Worm (Caenorhabditis elegans): ENCODE results near the gene R155.3.

DNA sequence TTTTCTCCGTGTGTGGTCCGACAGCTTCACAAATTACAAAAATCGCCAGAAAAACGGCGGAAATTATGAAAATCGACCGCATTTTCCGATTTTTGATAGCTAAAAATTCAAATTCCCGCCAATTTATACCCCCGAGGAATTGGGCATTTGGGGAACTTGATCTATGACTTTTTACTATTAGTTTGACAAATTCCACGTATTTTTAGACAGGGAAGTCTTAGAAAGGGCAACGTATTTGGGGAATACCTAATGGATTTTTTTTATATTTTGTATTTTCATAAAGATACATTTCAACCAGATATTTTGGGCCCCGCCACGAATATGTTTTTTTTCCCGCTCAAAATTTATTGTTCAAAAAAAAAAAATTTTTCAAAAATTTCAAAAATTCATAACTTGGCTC lies 8.3 kb upstream of the R155.3 start, which contains the start of gene Y39A3B.7:
- TF ChIP-seq ztf-6 (GFP tag; IDR thresholded peaks at IDR 0.05) (no peak), nfya-1 (tag; optimal IDR thresholded peaks at IDR 0.05; ENCODE audit: borderline replicate concordance, insufficient read depth) (no peak), T26A5.8 (tag; optimal IDR thresholded peaks at IDR 0.05) (no peak), xnd-1 (tag; optimal IDR thresholded peaks at IDR 0.05) (no peak)

All from whole organism, young adult.